Worm (Caenorhabditis elegans) whole organism, late embryonic: ENCODE data around the gene acr-3.

ENCODE experiments used
- K09A11.1 ChIP-seq: sonication (generic microtip); optimal IDR thresholded peaks from 2 replicates; lab custom pipeline; 2017; ENCODE audit warnings: antibody characterized with exemption, mild to moderate bottlenecking, missing genetic modification characterization, missing compliant biosample characterization; ENCODE audit not compliant: insufficient read depth
- ahr-1 ChIP-seq: sonication (generic microtip); optimal IDR thresholded peaks from 2 replicates; lab custom pipeline; 2016; ENCODE audit warnings: missing genetic modification characterization, missing compliant biosample characterization
- ceh-19 ChIP-seq: fragments of 200-800 bp; sonication (Bioruptor generic); optimal IDR thresholded peaks from 2 replicates; lab custom pipeline; 2018; ENCODE audit warnings: mild to moderate bottlenecking, missing genetic modification characterization, missing compliant biosample characterization
- ceh-9 ChIP-seq: sonication (generic microtip); optimal IDR thresholded peaks from 2 replicates; lab custom pipeline; 2016; ENCODE audit warnings: mild to moderate bottlenecking, missing genetic modification characterization, inconsistent platforms, missing compliant biosample characterization
- fkh-10 ChIP-seq: fragments of 150-350 bp; optimal IDR thresholded peaks from 2 replicates; lab custom pipeline; 2014; ENCODE audit warnings: missing biosample characterization, missing genetic modification reagents, missing genetic modification characterization
- nfya-1 ChIP-seq: sonication (generic microtip); optimal IDR thresholded peaks from 2 replicates; lab custom pipeline; 2017; ENCODE audit warnings: missing genetic modification characterization, mild to moderate bottlenecking, missing compliant biosample characterization, antibody characterized with exemption, moderate library complexity
- nhr-11 ChIP-seq: fragments of 150-350 bp; optimal IDR thresholded peaks from 2 replicates; lab custom pipeline; 2014; ENCODE audit warnings: missing biosample characterization, missing genetic modification characterization
- pag-3 ChIP-seq: sonication (generic microtip); optimal IDR thresholded peaks from 2 replicates; lab custom pipeline; 2016; ENCODE audit warnings: missing compliant biosample characterization, missing genetic modification characterization, borderline replicate concordance
- pha-4 ChIP-seq: fragments of 150-350 bp; optimal IDR thresholded peaks from 2 replicates; lab custom pipeline; 2018; ENCODE audit warnings: missing biosample characterization, missing genetic modification reagents, missing genetic modification characterization
- pqm-1 ChIP-seq: sonication (generic microtip); optimal IDR thresholded peaks from 2 replicates; lab custom pipeline; 2016; ENCODE audit warnings: missing genetic modification characterization, missing compliant biosample characterization
- ref-2 ChIP-seq: sonication (generic microtip); optimal IDR thresholded peaks from 2 replicates; lab custom pipeline; 2016; ENCODE audit warnings: missing genetic modification characterization, missing compliant biosample characterization
- tbx-2 ChIP-seq: sonication (generic microtip); optimal IDR thresholded peaks from 2 replicates; lab custom pipeline; 2016; ENCODE audit warnings: missing genetic modification characterization, missing compliant biosample characterization
- unc-3 ChIP-seq, 2 experiments: fragments of 200-800 bp in 1 of 2; sonication (Bioruptor generic) in 1 of 2; sonication (generic microtip) in 1 of 2; conservative IDR thresholded peaks in 1 of 2; optimal IDR thresholded peaks in 1 of 2; 2 replicates each; pipeline versions ENCODE4 v1.3.6 to Lab custom; 2016 to 2022; ENCODE audit warnings: missing compliant biosample characterization in 2 of 2, missing genetic modification characterization in 2 of 2, missing genetic modification reagents in 1 of 2

ce11 chrX:6746849-6747248 lies 37.5 kb downstream of the acr-3 start:
- TF ChIP-seq ahr-1 (tag; lab: Kevin White, UChicago) (no peak), ceh-19 (GFP tag; lab: Kevin White, UChicago) (no peak), K09A11.1 (tag; lab: Kevin White, UChicago) (no peak), pha-4 (tag; lab: Kevin White, UChicago) (no peak), pag-3 (tag; lab: Kevin White, UChicago) (no peak), tbx-2 (no peak), unc-3 (GFP tag; conservative IDR thresholded peaks at IDR 0.05; lab: Robert Waterston, UW) (no peak), unc-3 (tag; optimal IDR thresholded peaks at IDR 0.05; lab: Kevin White, UChicago) (no peak), nfya-1 (tag; lab: Kevin White, UChicago) (no peak), fkh-10 (no peak), ref-2 (tag; lab: Kevin White, UChicago) (no peak), pqm-1 (tag; lab: Kevin White, UChicago) (no peak), ceh-9 (tag; lab: Kevin White, UChicago) (no peak), nhr-11 (tag; lab: Kevin White, UChicago) (no peak)
